Worm (Caenorhabditis elegans): ENCODE measurements around the gene tsp-6.

ce11 chrX:2826337-2826736 lies 6.1 kb downstream of the tsp-6 start:
- no peak for TF ChIP-seq nhr-237 (tag; optimal IDR thresholded peaks at IDR 0.05)
- no peak for TF ChIP-seq unc-39 (tag; optimal IDR thresholded peaks at IDR 0.05)
- TF ChIP-seq lin-15B (tag; optimal IDR thresholded peaks at IDR 0.05): no peak
- no peak for TF ChIP-seq mdl-1 (tag; optimal IDR thresholded peaks at IDR 0.05)
- no peak for TF ChIP-seq eor-1 (tag; optimal IDR thresholded peaks at IDR 0.05)
- TF ChIP-seq nhr-25 (tag; optimal IDR thresholded peaks at IDR 0.05): no peak
- no peak for TF ChIP-seq snpc-4 (tag; optimal IDR thresholded peaks at IDR 0.05)
- TF ChIP-seq ceh-82 (tag; optimal IDR thresholded peaks at IDR 0.05): no peak
- no peak for TF ChIP-seq aly-2 (tag; optimal IDR thresholded peaks at IDR 0.05)
- TF ChIP-seq pha-4 (tag; optimal IDR thresholded peaks at IDR 0.05): no peak
- no peak for TF ChIP-seq nhr-11 (tag; optimal IDR thresholded peaks at IDR 0.05)
